Fruit fly (Drosophila melanogaster): ENCODE measurements around the gene CG4022.

CG4022 gene

DNA sequence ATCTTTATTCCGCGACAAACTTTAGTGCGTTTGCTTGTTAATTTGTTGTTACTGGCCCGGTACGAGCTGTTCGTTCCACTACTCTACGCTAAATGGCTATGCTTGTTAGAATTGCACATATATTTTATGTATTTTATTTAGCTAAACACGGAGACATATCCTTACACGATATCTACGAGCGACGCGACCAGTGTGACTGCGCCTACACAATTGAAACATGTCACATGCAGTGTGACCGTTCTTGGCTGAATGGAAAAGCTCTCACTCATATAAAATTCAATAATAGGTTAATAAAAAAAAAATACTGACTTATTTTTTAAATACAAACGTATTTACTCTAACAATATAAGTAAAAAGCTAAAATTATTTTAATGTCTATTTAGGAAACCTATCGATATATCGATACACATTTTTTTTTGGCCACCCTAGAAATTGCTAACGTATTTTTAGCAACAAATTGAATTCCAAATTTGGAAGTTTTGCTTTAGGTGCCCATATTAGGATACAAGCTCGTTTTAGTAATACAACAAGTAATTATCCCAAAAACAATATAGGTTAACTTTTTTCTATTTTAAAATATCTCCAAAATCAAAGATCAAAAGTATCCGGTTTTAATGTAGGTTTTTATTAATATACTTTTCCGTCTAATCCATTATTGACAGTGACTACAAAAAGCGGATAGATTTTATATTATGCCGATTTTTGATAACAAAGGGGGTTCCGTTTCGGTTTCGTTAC, 11.4 kb downstream of the CG4022 start, which contains the start of gene CG4080 (continued):
- TF ChIP-seq D (optimal IDR thresholded peaks at IDR 0.05) (no peak), D (GFP tag; optimal IDR thresholded peaks at IDR 0.05) (no peak), Fer1 (GFP tag; optimal IDR thresholded peaks at IDR 0.05) (peak; percentile 19), Hr78 (GFP tag; optimal IDR thresholded peaks at IDR 0.05) (no peak), bigmax (GFP tag; optimal IDR thresholded peaks at IDR 0.05) (no peak), pros (GFP tag; optimal IDR thresholded peaks at IDR 0.05) (no peak), ase (GFP tag; IDR thresholded peaks at IDR 0.05) (no peak), mld (GFP tag; IDR thresholded peaks at IDR 0.05; ENCODE audit: partially characterized antibody) (0 out of 3 replicates have a peak, but pooled peaks have one; percentile 33), HLH3B (GFP tag; IDR thresholded peaks at IDR 0.05) (no peak), CG9727 (GFP tag; optimal IDR thresholded peaks at IDR 0.05) (no peak), CG4328 (GFP tag; optimal IDR thresholded peaks at IDR 0.05) (no peak), abd-A (tag; optimal IDR thresholded peaks at IDR 0.05) (peak; percentile 3), CG31388 (GFP tag; optimal IDR thresholded peaks at IDR 0.05) (no peak), row (GFP tag; IDR thresholded peaks at IDR 0.05) (peak; percentile 70), onecut (GFP tag; IDR thresholded peaks at IDR 0.05) (no peak), CG8388 (GFP tag; optimal IDR thresholded peaks at IDR 0.05) (no peak), Chrac-16 (GFP tag; optimal IDR thresholded peaks at IDR 0.05) (no peak), vnd (GFP tag; IDR thresholded peaks at IDR 0.05; ENCODE audit: partially characterized antibody) (peak; percentile 76), lola (GFP tag; optimal IDR thresholded peaks at IDR 0.05) (peak in 1 of 3 experiments; percentile 25), CG17361 (GFP tag; IDR thresholded peaks at IDR 0.05) (peak; percentile 39; the same call in 1 of the 3 replicates), CG30431 (GFP tag; optimal IDR thresholded peaks at IDR 0.05) (no peak), CG12104 (GFP tag; optimal IDR thresholded peaks at IDR 0.05) (peak; percentile 4), Dip2 (GFP tag; IDR thresholded peaks at IDR 0.05) (no peak), CG17829 (tag; optimal IDR thresholded peaks at IDR 0.05) (peak; percentile 57), mam (GFP tag; optimal IDR thresholded peaks at IDR 0.05) (no peak), CG32767 (GFP tag; IDR thresholded peaks at IDR 0.05) (no peak), Ets65A (GFP tag) (peak; percentile 79), Sox102F (GFP tag; optimal IDR thresholded peaks at IDR 0.05) (no peak), CG9932 (GFP tag; IDR thresholded peaks at IDR 0.05) (no peak; the same call in 1 of the 2 replicates), CG34224 (GFP tag; IDR thresholded peaks at IDR 0.05; ENCODE audit: partially characterized antibody) (peak; percentile 69), ind (GFP tag; optimal IDR thresholded peaks at IDR 0.05) (no peak), CG14860 (GFP tag; IDR thresholded peaks at IDR 0.05; ENCODE audit: partially characterized antibody) (peak; percentile 59), Lpt (GFP tag; optimal IDR thresholded peaks at IDR 0.05) (no peak), Nf-YA (GFP tag; IDR thresholded peaks at IDR 0.05) (no peak), Stat92E (GFP tag; optimal IDR thresholded peaks at IDR 0.05) (peak in 1 of 3 experiments; percentile 17), CG33557 (GFP tag; optimal IDR thresholded peaks at IDR 0.05) (peak; percentile 34), CG13894 (tag; optimal IDR thresholded peaks at IDR 0.05) (peak; percentile 1), eve (GFP tag; optimal IDR thresholded peaks at IDR 0.05) (peak in 1 of 2 experiments; percentile 53), z (GFP tag; IDR thresholded peaks at IDR 0.05) (no peak), ERR (GFP tag; optimal IDR thresholded peaks at IDR 0.05) (no peak), nerfin-1 (tag; optimal IDR thresholded peaks at IDR 0.05) (peak; percentile 40), CG32772 (GFP tag; IDR thresholded peaks at IDR 0.05) (no peak), ranshi (GFP tag; IDR thresholded peaks at IDR 0.05) (peak; percentile 82; the same call in 1 of the 2 replicates), hbn (GFP tag; IDR thresholded peaks at IDR 0.05; ENCODE audit: partially characterized antibody) (peak; percentile 75), shn (GFP tag; optimal IDR thresholded peaks at IDR 0.05) (no peak), Hr39 (optimal IDR thresholded peaks at IDR 0.05) (no peak), E2f2 (GFP tag; IDR thresholded peaks at IDR 0.05) (peak; percentile 29; the same call in 1 of the 2 replicates), ap (GFP tag; IDR thresholded peaks at IDR 0.05) (no peak), CG17568 (GFP tag; optimal IDR thresholded peaks at IDR 0.05) (peak; percentile 34), B-H1 (GFP tag; IDR thresholded peaks at IDR 0.05) (no peak)

Measured in whole organism, embryonic.